Worm (Caenorhabditis elegans): ENCODE results near the gene Y73C8B.9.

- TF ChIP-seq ceh-9 (tag; optimal IDR thresholded peaks at IDR 0.05) (no peak), elt-3 (tag; optimal IDR thresholded peaks at IDR 0.05) (no peak), snpc-4 (tag; optimal IDR thresholded peaks at IDR 0.05) (no peak), ceh-82 (tag; optimal IDR thresholded peaks at IDR 0.05) (no peak)
These were observed 27.1 kb upstream of the Y73C8B.9 start, which contains the start of gene C36C5.4 for ce11 chrV:3166260-3166659.
